Worm (Caenorhabditis elegans) whole organism, early embryonic: ENCODE results near the gene npp-24.
"Not testable (repeated sequence)": the region's sequence is repeated elsewhere in the genome, so short reads cannot be mapped to it uniquely, and the experiment has no call there.

ENCODE experiments used
- B0310.2 ChIP-seq: sonication (generic microtip); optimal IDR thresholded peaks from 2 replicates; lab custom pipeline; 2016; ENCODE audit warnings: mild to moderate bottlenecking, missing genetic modification characterization, missing compliant biosample characterization
- aly-1 ChIP-seq: sonication (generic microtip); optimal IDR thresholded peaks from 2 replicates; lab custom pipeline; 2016; ENCODE audit warnings: missing genetic modification characterization, missing compliant biosample characterization
- ama-1 ChIP-seq: fragments of 150-350 bp; optimal IDR thresholded peaks from 2 replicates; lab custom pipeline; 2014
- ceh-36 ChIP-seq: sonication (generic microtip); optimal IDR thresholded peaks from 2 replicates; lab custom pipeline; 2016; ENCODE audit warnings: missing genetic modification characterization, inconsistent platforms, missing compliant biosample characterization
- ets-7 ChIP-seq: sonication (generic microtip); optimal IDR thresholded peaks from 2 replicates; lab custom pipeline; 2016; ENCODE audit warnings: missing genotype, missing genetic modification characterization, missing compliant biosample characterization
- flt-1 ChIP-seq: fragments of 200-800 bp; sonication (Bioruptor generic); IDR thresholded peaks from 2 replicates; pipeline ENCODE4 v1.3.6; 2022; ENCODE audit warnings: missing genetic modification characterization, missing compliant biosample characterization
- hmbx-1 ChIP-seq: sonication (generic microtip); optimal IDR thresholded peaks from 2 replicates; lab custom pipeline; 2016; ENCODE audit warnings: mild to moderate bottlenecking, missing genetic modification characterization, missing compliant biosample characterization
- hmg-4 ChIP-seq: fragments of 200-800 bp; sonication (Bioruptor generic); optimal IDR thresholded peaks from 2 replicates; lab custom pipeline; 2018; ENCODE audit warnings: mild to moderate bottlenecking, missing genetic modification characterization, missing compliant biosample characterization
- sea-1 ChIP-seq: fragments of 200-800 bp; sonication (Bioruptor generic); conservative IDR thresholded peaks from 2 replicates; pipeline ENCODE4 v1.3.6; 2022; ENCODE audit warnings: missing genetic modification characterization, missing compliant biosample characterization
- tbx-11 ChIP-seq: fragments of 200-800 bp; sonication (Bioruptor generic); IDR thresholded peaks from 2 replicates; pipeline ENCODE4 v1.3.6; 2022; ENCODE audit warnings: missing genetic modification characterization, missing compliant biosample characterization
- tra-4 ChIP-seq: sonication (generic microtip); optimal IDR thresholded peaks from 2 replicates; lab custom pipeline; 2017; ENCODE audit warnings: missing genetic modification characterization, missing compliant biosample characterization

ce11 chrII:5534939-5535338 is 29.3 kb downstream of the npp-24 start, which contains the start of gene hlh-25:
- not testable (repeated sequence) for TF ChIP-seq ceh-36 (tag; lab: Kevin White, UChicago); ama-1; tbx-11 (GFP tag; lab: Robert Waterston, UW); aly-1; sea-1 (GFP tag; lab: Robert Waterston, UW); ets-7 (tag; lab: Kevin White, UChicago); hmg-4; hmbx-1 (tag; lab: Kevin White, UChicago); tra-4 (tag; lab: Kevin White, UChicago); flt-1; B0310.2 (tag; lab: Kevin White, UChicago)
